Worm (Caenorhabditis elegans): ENCODE measurements around the gene try-9.

ce11 chrII:4334448-4334847 is 33.6 kb upstream of the try-9 start, which contains the start of gene madf-3:
- TF ChIP-seq him-1 (tag; optimal IDR thresholded peaks at IDR 0.05) (no peak), W03F9.2 (tag; optimal IDR thresholded peaks at IDR 0.05) (no peak), dao-5 (tag; optimal IDR thresholded peaks at IDR 0.05) (no peak)

All from whole organism, L4/young adult.